Worm (Caenorhabditis elegans): Measurements from ENCODE around the gene uig-1.

uig-1 gene

DNA sequence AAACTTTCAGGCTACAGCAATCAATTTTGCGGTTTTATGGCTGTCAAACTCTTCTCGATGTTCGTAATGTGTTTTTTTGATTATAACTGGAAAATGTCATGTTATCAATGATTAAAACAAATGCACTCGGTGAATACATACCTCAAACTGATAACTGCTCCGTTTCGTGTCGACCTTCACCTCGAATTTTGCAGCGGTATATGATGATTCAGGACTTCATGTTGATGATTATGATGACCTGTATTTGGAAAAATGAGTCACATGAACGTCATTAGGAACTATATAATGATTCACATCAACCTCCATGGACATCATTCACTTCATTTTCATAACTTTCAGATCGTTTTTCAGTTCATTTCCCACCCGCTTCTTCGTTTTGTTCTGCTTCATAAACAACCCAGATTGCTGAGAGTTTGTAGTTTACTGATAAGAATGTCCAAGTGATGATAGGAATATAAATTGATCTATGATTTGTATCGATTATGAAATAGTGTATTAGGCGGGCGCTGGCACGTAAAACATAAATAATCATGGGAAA lies 32.9 kb downstream of the uig-1 start:
- TF ChIP-seq mep-1 (tag; optimal IDR thresholded peaks at IDR 0.05) (no peak), nhr-77 (tag; optimal IDR thresholded peaks at IDR 0.05) (peak; percentile 32), nhr-42 (GFP tag; IDR thresholded peaks at IDR 0.05) (0 out of 2 replicates have a peak, but pooled peaks have one; percentile 24), egl-27 (tag; optimal IDR thresholded peaks at IDR 0.05) (no peak), zfp-3 (GFP tag; conservative IDR thresholded peaks at IDR 0.05) (0 out of 2 replicates have a peak, but pooled peaks have one; percentile 25), hif-1 (tag; optimal IDR thresholded peaks at IDR 0.05) (peak in 1 of 2 experiments; percentile 72), dve-1 (tag; optimal IDR thresholded peaks at IDR 0.05; ENCODE audit: insufficient read depth) (peak; percentile 47), egl-43 (GFP tag; IDR thresholded peaks at IDR 0.05) (no peak), nhr-102 (tag; optimal IDR thresholded peaks at IDR 0.05) (peak; percentile 23), zip-11 (GFP tag; IDR thresholded peaks at IDR 0.05) (no peak), nhr-48 (tag; optimal IDR thresholded peaks at IDR 0.05) (peak; percentile 76), ztf-11 (tag; optimal IDR thresholded peaks at IDR 0.05) (no peak), nhr-28 (tag; optimal IDR thresholded peaks at IDR 0.05) (peak; percentile 71), dmd-6 (GFP tag; IDR thresholded peaks at IDR 0.05) (peak; percentile 92), daf-16 (GFP tag; optimal IDR thresholded peaks at IDR 0.05) (no peak), daf-16 (tag; optimal IDR thresholded peaks at IDR 0.05) (peak; percentile 93), tag-97 (GFP tag; IDR thresholded peaks at IDR 0.05) (no peak), hmg-1.1 (GFP tag; IDR thresholded peaks at IDR 0.05) (0 out of 2 replicates have a peak, but pooled peaks have one; percentile 16), mxl-3 (GFP tag; optimal IDR thresholded peaks at IDR 0.05) (no peak), ceh-62 (tag; optimal IDR thresholded peaks at IDR 0.05) (no peak), zfp-2 (tag; optimal IDR thresholded peaks at IDR 0.05) (no peak), pqm-1 (tag; optimal IDR thresholded peaks at IDR 0.05) (peak; percentile 51), lir-3 (tag; optimal IDR thresholded peaks at IDR 0.05) (no peak), php-3 (GFP tag; IDR thresholded peaks at IDR 0.05) (peak; percentile 71), mdl-1 (tag; optimal IDR thresholded peaks at IDR 0.05) (peak in 1 of 2 experiments; percentile 38), F49E8.2 (tag; optimal IDR thresholded peaks at IDR 0.05; ENCODE audit: borderline replicate concordance) (no peak), nhr-76 (tag; optimal IDR thresholded peaks at IDR 0.05) (no peak), R02D3.7 (tag; optimal IDR thresholded peaks at IDR 0.05) (no peak), lsy-2 (tag; optimal IDR thresholded peaks at IDR 0.05) (peak in 1 of 2 experiments; percentile 3), ceh-32 (tag; optimal IDR thresholded peaks at IDR 0.05; ENCODE audit: poor library complexity) (no peak), ceh-82 (tag; optimal IDR thresholded peaks at IDR 0.05) (no peak), pha-4 (GFP tag; IDR thresholded peaks at IDR 0.05) (no peak), pha-4 (tag; optimal IDR thresholded peaks at IDR 0.05) (no peak), lin-15B (tag; optimal IDR thresholded peaks at IDR 0.05) (no peak), nhr-6 (tag; optimal IDR thresholded peaks at IDR 0.05) (peak; percentile 86), saeg-2 (GFP tag; IDR thresholded peaks at IDR 0.05) (no peak), hlh-11 (tag; optimal IDR thresholded peaks at IDR 0.05) (peak; percentile 76), ZK337.2 (GFP tag; IDR thresholded peaks at IDR 0.05) (no peak), tra-1 (GFP tag; IDR thresholded peaks at IDR 0.05) (0 out of 2 replicates have a peak, but pooled peaks have one; percentile 45), unc-62 (GFP tag; optimal IDR thresholded peaks at IDR 0.05 in 1 of 2) (peak in 1 of 2 experiments; percentile 74), unc-62 (tag; optimal IDR thresholded peaks at IDR 0.05) (no peak)

DNA sequence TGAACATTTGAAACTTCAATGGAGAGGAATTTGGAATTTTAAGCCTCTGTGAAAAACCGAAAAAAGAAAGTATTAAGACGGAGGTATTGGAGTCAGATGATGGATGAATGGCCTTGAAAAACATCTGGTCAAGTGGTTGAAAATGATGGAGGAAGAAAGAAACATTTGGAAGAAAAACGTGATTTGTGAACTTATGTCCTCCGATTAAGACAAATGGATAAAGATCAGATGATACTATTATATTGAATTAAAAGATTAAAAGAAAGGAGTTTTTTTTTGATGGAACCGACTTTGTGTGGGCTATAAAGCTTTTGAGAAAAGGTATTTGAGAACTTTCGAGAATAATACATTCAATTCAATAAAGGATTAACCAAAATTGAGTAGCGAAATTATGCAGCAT lies 36.3 kb downstream of the uig-1 start:
- TF ChIP-seq R02D3.7 (tag; optimal IDR thresholded peaks at IDR 0.05): no peak
- peak; percentile 44; the same call in 1 of the 2 replicates for TF ChIP-seq ceh-20 (GFP tag; IDR thresholded peaks at IDR 0.05)
- TF ChIP-seq tra-1 (GFP tag; IDR thresholded peaks at IDR 0.05): 0 out of 2 replicates have a peak, but pooled peaks have one; percentile 50
- TF ChIP-seq mxl-2 (GFP tag; conservative IDR thresholded peaks at IDR 0.05): no peak
- TF ChIP-seq dve-1 (tag; optimal IDR thresholded peaks at IDR 0.05; ENCODE audit: insufficient read depth): peak; percentile 46
- no peak for TF ChIP-seq lin-13 (GFP tag; optimal IDR thresholded peaks at IDR 0.05)
- TF ChIP-seq lsy-2 (tag; optimal IDR thresholded peaks at IDR 0.05): peak in 1 of 2 experiments; percentile 7
- TF ChIP-seq saeg-2 (GFP tag; IDR thresholded peaks at IDR 0.05): no peak
- TF ChIP-seq madf-5 (GFP tag; IDR thresholded peaks at IDR 0.05): no peak
- TF ChIP-seq unc-62 (GFP tag; optimal IDR thresholded peaks at IDR 0.05 in 1 of 2): peak in 1 of 2 experiments; percentile 87
- TF ChIP-seq unc-62 (tag; optimal IDR thresholded peaks at IDR 0.05): no peak
- TF ChIP-seq rbr-2 (tag; optimal IDR thresholded peaks at IDR 0.05): no peak
- no peak for TF ChIP-seq F26F4.8 (GFP tag; conservative IDR thresholded peaks at IDR 0.05)
- no peak for TF ChIP-seq skn-1 (tag; optimal IDR thresholded peaks at IDR 0.05)
- no peak for TF ChIP-seq nhr-237 (tag; optimal IDR thresholded peaks at IDR 0.05)
- TF ChIP-seq nhr-48 (tag; optimal IDR thresholded peaks at IDR 0.05): no peak
- no peak for TF ChIP-seq lin-38 (GFP tag; IDR thresholded peaks at IDR 0.05)
- no peak for TF ChIP-seq spr-3 (GFP tag; optimal IDR thresholded peaks at IDR 0.05)
- TF ChIP-seq hlh-11 (tag; optimal IDR thresholded peaks at IDR 0.05): peak; percentile 17
